Worm (Caenorhabditis elegans): ENCODE measurements around the gene T20D4.12.
"Not testable (repeated sequence)": the region's sequence is repeated elsewhere in the genome, so short reads cannot be mapped to it uniquely, and the experiment has no call there.

The T20D4.12 gene

ce11 chrV:3398314-3398713 is 1.4 kb downstream of the T20D4.12 start, which contains the start of gene T20D4.11:
Gene T20D4.11, plus strand, starts transcription at chrV:3398690.
- no peak for TF ChIP-seq unc-62 (GFP tag; optimal IDR thresholded peaks at IDR 0.05)

ce11 chrV:3399952-3400351 is 3.1 kb downstream of the T20D4.12 start, which contains the start of gene T20D4.10:
Gene T20D4.10, plus strand, starts transcription at chrV:3400252.
- not testable (repeated sequence) for TF ChIP-seq unc-62 (GFP tag; optimal IDR thresholded peaks at IDR 0.05)

ce11 chrV:3408602-3409001 is 11.7 kb downstream of the T20D4.12 start, which contains the start of gene T20D4.7:
Gene T20D4.7, plus strand, starts transcription at chrV:3408902.
- TF ChIP-seq unc-62 (GFP tag; optimal IDR thresholded peaks at IDR 0.05), result no peak

DNA sequence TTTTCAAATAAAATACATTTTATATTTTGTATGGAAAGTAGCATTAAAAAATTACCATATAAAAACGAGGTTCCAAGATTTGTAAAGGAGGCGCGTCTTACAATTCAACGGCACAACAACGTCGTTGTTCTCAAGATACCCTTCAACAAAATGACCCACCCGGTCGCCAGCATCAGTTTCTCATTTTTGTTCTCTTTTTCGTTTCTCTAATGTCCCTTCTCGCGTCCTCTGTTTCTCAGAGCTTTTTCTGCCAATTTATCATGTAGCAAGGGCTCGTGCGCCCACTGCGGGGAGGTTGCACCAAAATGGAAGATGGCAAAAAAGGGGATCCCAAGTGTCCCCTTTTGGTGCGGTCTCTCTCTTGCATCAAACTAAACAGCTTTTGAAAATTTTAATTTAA is 12.6 kb downstream of the T20D4.12 start:
- TF ChIP-seq unc-62 (GFP tag; optimal IDR thresholded peaks at IDR 0.05), result no peak

DNA sequence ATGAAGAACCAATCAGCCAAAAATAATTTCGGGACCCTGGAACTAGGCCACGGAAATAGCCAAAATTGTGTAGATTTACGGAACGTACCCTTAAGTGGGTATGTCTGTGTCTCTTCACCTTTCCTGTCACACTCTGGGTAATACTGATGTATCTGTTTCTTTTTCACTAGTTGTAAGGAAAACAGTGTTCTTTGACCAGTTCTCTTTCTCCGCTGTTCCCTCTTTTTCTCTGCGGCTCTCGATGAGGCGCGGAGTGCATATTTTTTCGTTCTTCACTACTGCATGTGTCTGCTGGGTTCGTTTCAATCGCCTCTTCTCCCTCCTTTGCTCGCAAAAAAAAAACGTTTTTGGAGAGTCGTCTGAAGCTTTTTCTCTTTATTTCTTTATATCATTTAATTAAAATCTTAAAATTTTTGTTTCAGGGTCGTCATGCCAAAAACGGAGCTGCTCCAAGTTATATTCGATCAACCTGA is 13.3 kb downstream of the T20D4.12 start, which contains the start of gene arrd-22:
arrd-22 (plus strand) TSS at position 423 of the 473 bp plus-strand sequence.
- TF ChIP-seq unc-62 (GFP tag; optimal IDR thresholded peaks at IDR 0.05), result no peak

- no peak for TF ChIP-seq unc-62 (GFP tag; optimal IDR thresholded peaks at IDR 0.05)
Observed at ce11 chrV:3413010-3413409, 16.1 kb downstream of the T20D4.12 start, which contains the start of gene txt-11. Gene txt-11, plus strand, starts transcription at chrV:3413310.

ce11 chrV:3417928-3418327 is 21.1 kb downstream of the T20D4.12 start, which contains the start of gene T20D4.3:
Gene T20D4.3, plus strand, starts transcription at chrV:3418228.
- no peak for TF ChIP-seq unc-62 (GFP tag; optimal IDR thresholded peaks at IDR 0.05)

DNA sequence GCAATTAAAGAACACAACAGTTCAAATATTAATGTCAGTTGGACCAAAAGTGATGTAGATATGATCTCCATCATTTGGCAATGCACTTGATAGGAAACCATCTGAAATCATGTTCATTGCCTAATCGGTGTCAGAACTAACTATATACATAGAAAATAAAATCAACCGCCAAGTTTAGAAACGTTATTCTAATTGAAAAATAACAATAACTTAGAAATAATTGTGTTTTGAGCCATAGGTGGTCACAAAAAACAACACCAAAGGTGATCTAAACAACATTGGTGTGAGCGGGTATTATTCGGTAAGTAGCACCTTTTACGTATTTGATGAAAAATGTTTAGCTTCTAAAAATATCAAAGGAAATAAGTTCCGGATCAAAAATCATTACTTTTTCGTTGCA is 27.5 kb downstream of the T20D4.12 start, which contains the start of gene srab-21:
srab-21 (minus strand) TSS at position 101 of the 400 bp plus-strand sequence.
- TF ChIP-seq unc-62 (GFP tag; optimal IDR thresholded peaks at IDR 0.05), result no peak

- TF ChIP-seq unc-62 (GFP tag; optimal IDR thresholded peaks at IDR 0.05), result no peak
Observed at ce11 chrV:3426076-3426475, 29.2 kb downstream of the T20D4.12 start, which contains the start of gene srab-22. Gene srab-22, plus strand, starts transcription at chrV:3426376.

ce11 chrV:3428697-3429096 is 31.8 kb downstream of the T20D4.12 start, which contains the start of gene srab-20:
Gene srab-20, plus strand, starts transcription at chrV:3428997.
- TF ChIP-seq unc-62 (GFP tag; optimal IDR thresholded peaks at IDR 0.05), result no peak

ce11 chrV:3431535-3431990 is 34.7 kb downstream of the T20D4.12 start, which contains the start of the genes T20D4.19 and srj-9:
Gene T20D4.19, minus strand, starts transcription at chrV:3431635.
Gene srj-9, plus strand, starts transcription at chrV:3431940.
- no peak for TF ChIP-seq unc-62 (GFP tag; optimal IDR thresholded peaks at IDR 0.05)

DNA sequence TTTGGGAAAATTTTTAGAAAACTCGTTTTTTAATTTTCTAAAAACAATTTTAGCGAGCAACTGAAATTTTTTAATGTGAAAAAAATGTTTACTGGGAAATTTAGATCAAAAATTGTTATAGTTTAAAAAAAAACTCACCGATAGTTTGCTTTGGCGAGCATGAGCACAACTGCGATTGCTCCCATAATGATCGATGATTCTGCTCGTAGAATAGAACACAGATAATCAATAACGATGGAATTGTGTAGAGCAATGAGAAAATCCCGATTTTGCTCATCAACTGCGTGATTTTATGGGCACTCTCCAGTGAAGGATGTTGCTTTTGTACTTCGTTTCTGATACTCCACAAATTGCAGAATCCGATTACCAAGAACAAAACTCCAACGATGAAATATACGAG is 45.7 kb downstream of the T20D4.12 start:
- no peak for TF ChIP-seq unc-62 (GFP tag; optimal IDR thresholded peaks at IDR 0.05)

ce11 chrV:3444777-3445089 is 47.9 kb downstream of the T20D4.12 start, which contains the start of gene cfz-2:
Gene cfz-2, minus strand, starts transcription at chrV:3444877.
- TF ChIP-seq unc-62 (GFP tag; optimal IDR thresholded peaks at IDR 0.05), result no peak

DNA sequence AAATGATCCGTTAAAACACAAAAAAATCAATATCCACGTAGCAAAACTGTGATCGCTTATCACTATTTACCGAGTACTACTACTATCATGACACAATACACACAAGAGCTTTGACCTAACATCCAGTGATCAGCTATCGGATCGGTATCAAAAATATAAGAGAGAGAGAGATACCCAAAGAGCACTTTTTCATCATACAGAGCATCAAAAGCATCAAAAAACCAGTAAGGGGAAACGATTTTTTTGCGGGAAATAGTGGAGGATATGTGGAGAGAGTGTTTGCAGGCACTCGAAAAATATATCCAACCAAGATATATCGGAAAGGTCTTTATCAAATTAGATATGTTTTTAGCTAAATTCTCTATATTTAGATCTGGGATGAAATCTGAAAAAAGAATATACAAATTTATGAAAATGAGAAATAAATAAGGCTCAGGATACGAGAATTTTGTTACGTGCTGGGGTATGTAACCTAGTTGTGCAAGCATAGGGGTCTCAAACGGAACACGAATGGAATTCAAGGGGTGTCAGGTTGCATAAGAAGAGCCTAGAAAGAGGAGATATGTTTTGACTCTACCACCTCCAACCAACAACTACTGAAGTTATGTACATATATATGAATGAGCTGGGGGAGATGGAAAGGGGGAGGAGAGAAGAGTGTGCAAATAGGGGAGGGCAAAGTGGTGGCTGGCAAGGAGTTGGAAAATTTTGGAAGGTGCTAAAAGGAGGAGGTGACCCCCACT is 48.4 kb downstream of the T20D4.12 start:
- TF ChIP-seq unc-62 (GFP tag; optimal IDR thresholded peaks at IDR 0.05), result no peak
